Worm (Caenorhabditis elegans) whole organism, young adult: ENCODE results near the gene clec-251.
A peak's percentile ranks its signal among the peaks of the same experiment; 100 is the strongest.

Source experiments
- B0336.3 ChIP-seq: fragments of 200-800 bp; sonication (Bioruptor generic); IDR thresholded peaks from 2 replicates; pipeline ENCODE4 v1.3.6; 2022; ENCODE audit warnings: missing genetic modification characterization, missing compliant biosample characterization
- F37B4.10 ChIP-seq: fragments of 200-800 bp; sonication (Bioruptor generic); IDR thresholded peaks from 2 replicates; pipeline ENCODE4 v1.3.6; 2022; ENCODE audit warnings: missing genetic modification characterization, missing compliant biosample characterization
- F49E8.2 ChIP-seq: sonication (generic microtip); optimal IDR thresholded peaks from 3 replicates; lab custom pipeline; 2017; ENCODE audit warnings: missing genetic modification characterization, mild to moderate bottlenecking, missing compliant biosample characterization, antibody characterized with exemption, moderate library complexity; ENCODE audit not compliant: insufficient read depth
- F57A8.1 ChIP-seq: fragments of 200-800 bp; sonication (Bioruptor generic); optimal IDR thresholded peaks from 2 replicates; lab custom pipeline; 2018; ENCODE audit warnings: mild to moderate bottlenecking, missing genetic modification characterization, moderate library complexity, missing compliant biosample characterization
- F57C9.4 ChIP-seq: sonication (generic microtip); optimal IDR thresholded peaks from 2 replicates; lab custom pipeline; 2017; ENCODE audit warnings: mild to moderate bottlenecking, missing genetic modification characterization, missing compliant biosample characterization
- K11D2.4 ChIP-seq: fragments of 200-800 bp; sonication (Bioruptor generic); IDR thresholded peaks from 2 replicates; pipeline ENCODE4 v1.3.6; 2022; ENCODE audit warnings: missing genetic modification reagents, missing genetic modification characterization, missing compliant biosample characterization
- K12H6.12 ChIP-seq: fragments of 200-800 bp; sonication (Bioruptor generic); optimal IDR thresholded peaks from 2 replicates; lab custom pipeline; 2018; ENCODE audit warnings: mild to moderate bottlenecking, missing genetic modification characterization, missing compliant biosample characterization
- T26A5.8 ChIP-seq: sonication (generic microtip); optimal IDR thresholded peaks from 2 replicates; lab custom pipeline; 2016; ENCODE audit warnings: missing genetic modification characterization, missing compliant biosample characterization
- Y56A3A.18 ChIP-seq: fragments of 200-800 bp; sonication (Bioruptor generic); IDR thresholded peaks from 2 replicates; pipeline ENCODE4 v1.3.6; 2022; ENCODE audit warnings: missing genetic modification reagents, missing genetic modification characterization, missing compliant biosample characterization
- aptf-2 ChIP-seq: fragments of 200-800 bp; sonication (Bioruptor generic); conservative IDR thresholded peaks from 2 replicates; pipeline ENCODE4 v1.3.6; 2022; ENCODE audit warnings: missing genetic modification reagents, missing genetic modification characterization, missing compliant biosample characterization
- aptf-3 ChIP-seq: fragments of 200-800 bp; sonication (Bioruptor generic); IDR thresholded peaks from 2 replicates; pipeline ENCODE4 v1.3.6; 2022; ENCODE audit warnings: missing genetic modification characterization, missing compliant biosample characterization
- attf-3 ChIP-seq: fragments of 200-800 bp; sonication (Bioruptor generic); conservative IDR thresholded peaks from 2 replicates; pipeline ENCODE4 v1.3.6; 2022; ENCODE audit warnings: missing genetic modification reagents, missing genetic modification characterization, missing compliant biosample characterization
- attf-5 ChIP-seq: fragments of 200-800 bp; sonication (Bioruptor generic); optimal IDR thresholded peaks from 2 replicates; lab custom pipeline; 2018; ENCODE audit warnings: mild to moderate bottlenecking, missing genetic modification characterization, missing compliant biosample characterization
- bed-1 ChIP-seq: fragments of 200-800 bp; sonication (Bioruptor generic); IDR thresholded peaks from 2 replicates; pipeline ENCODE4 v1.3.6; 2022; ENCODE audit warnings: missing genetic modification reagents, missing genetic modification characterization, missing compliant biosample characterization
- ceh-58 ChIP-seq: fragments of 200-800 bp; sonication (Bioruptor generic); IDR thresholded peaks from 2 replicates; pipeline ENCODE4 v1.3.6; 2022; ENCODE audit warnings: missing genetic modification characterization, missing compliant biosample characterization
- ceh-79 ChIP-seq: sonication (generic microtip); optimal IDR thresholded peaks from 2 replicates; lab custom pipeline; 2017; ENCODE audit warnings: mild to moderate bottlenecking, missing genetic modification characterization, missing compliant biosample characterization
- die-1 ChIP-seq: sonication (generic microtip); optimal IDR thresholded peaks from 2 replicates; lab custom pipeline; 2016; ENCODE audit warnings: missing genotype, mild to moderate bottlenecking, missing genetic modification characterization, missing compliant biosample characterization
- egl-18 ChIP-seq: fragments of 200-800 bp; sonication (Bioruptor generic); IDR thresholded peaks from 2 replicates; pipeline ENCODE4 v1.3.6; 2022; ENCODE audit warnings: missing genetic modification reagents, missing genetic modification characterization, missing compliant biosample characterization
- ekl-4 ChIP-seq: fragments of 200-800 bp; sonication (Bioruptor generic); IDR thresholded peaks from 2 replicates; pipeline ENCODE4 v1.3.6; 2022; ENCODE audit warnings: missing genetic modification reagents, missing genetic modification characterization, missing compliant biosample characterization
- lag-1 ChIP-seq: fragments of 200-800 bp; sonication (Bioruptor generic); IDR thresholded peaks from 2 replicates; pipeline ENCODE4 v1.3.6; 2022; ENCODE audit warnings: missing genetic modification reagents, missing genetic modification characterization, missing compliant biosample characterization
- let-526 ChIP-seq: fragments of 200-800 bp; sonication (Bioruptor generic); IDR thresholded peaks from 2 replicates; pipeline ENCODE4 v1.3.6; 2022; ENCODE audit warnings: missing genetic modification reagents, missing genetic modification characterization, missing compliant biosample characterization
- mcd-1 ChIP-seq: fragments of 200-800 bp; sonication (Bioruptor generic); IDR thresholded peaks from 2 replicates; pipeline ENCODE4 v1.3.6; 2022; ENCODE audit warnings: missing genetic modification reagents, missing genetic modification characterization, missing compliant biosample characterization
- mes-4 ChIP-seq: sonication (generic microtip); optimal IDR thresholded peaks from 2 replicates; lab custom pipeline; 2016; ENCODE audit warnings: missing genotype, missing genetic modification characterization, missing compliant biosample characterization
- nfya-1 ChIP-seq: sonication (generic microtip); optimal IDR thresholded peaks from 2 replicates; lab custom pipeline; 2017; ENCODE audit warnings: antibody characterized with exemption, missing compliant biosample characterization, missing genetic modification characterization, borderline replicate concordance; ENCODE audit not compliant: insufficient read depth
- nfya-2 ChIP-seq: fragments of 200-800 bp; sonication (Bioruptor generic); IDR thresholded peaks from 2 replicates; pipeline ENCODE4 v1.3.6; 2022; ENCODE audit warnings: missing genetic modification reagents, missing genetic modification characterization, missing compliant biosample characterization
- nfyb-1 ChIP-seq: fragments of 200-800 bp; sonication (Bioruptor generic); IDR thresholded peaks from 2 replicates; pipeline ENCODE4 v1.3.6; 2022; ENCODE audit warnings: missing genetic modification reagents, missing genetic modification characterization, missing compliant biosample characterization
- nhr-120 ChIP-seq: fragments of 200-800 bp; sonication (Bioruptor generic); IDR thresholded peaks from 2 replicates; pipeline ENCODE4 v1.3.6; 2022; ENCODE audit warnings: missing genetic modification characterization, missing compliant biosample characterization
- nhr-80 ChIP-seq: sonication (generic microtip); optimal IDR thresholded peaks from 2 replicates; lab custom pipeline; 2016; ENCODE audit warnings: missing genetic modification characterization, missing compliant biosample characterization
- pbrm-1 ChIP-seq: fragments of 200-800 bp; sonication (Bioruptor generic); IDR thresholded peaks from 2 replicates; pipeline ENCODE4 v1.3.6; 2022; ENCODE audit warnings: missing genetic modification reagents, missing genetic modification characterization, missing compliant biosample characterization
- rcor-1 ChIP-seq: fragments of 200-800 bp; sonication (Bioruptor generic); IDR thresholded peaks from 2 replicates; pipeline ENCODE4 v1.3.6; 2022; ENCODE audit warnings: missing genetic modification reagents, missing genetic modification characterization, missing compliant biosample characterization
- rec-8 ChIP-seq, 2 experiments: sonication (generic microtip); optimal IDR thresholded peaks; 2 replicates each; lab custom pipeline; 2016; ENCODE audit warnings: mild to moderate bottlenecking in 2 of 2, missing genetic modification characterization in 2 of 2, missing genetic modification reagents in 2 of 2, missing genotype in 2 of 2, missing biosample characterization in 1 of 2, missing compliant biosample characterization in 1 of 2, moderate library complexity in 1 of 2
- repo-1 ChIP-seq: sonication (generic microtip); optimal IDR thresholded peaks from 2 replicates; lab custom pipeline; 2017; ENCODE audit warnings: mild to moderate bottlenecking, missing genetic modification characterization, missing compliant biosample characterization
- sdz-38 ChIP-seq: sonication (generic microtip); optimal IDR thresholded peaks from 2 replicates; lab custom pipeline; 2016; ENCODE audit warnings: missing genotype, missing genetic modification characterization, missing compliant biosample characterization
- snpc-1.3 ChIP-seq: sonication (generic microtip); optimal IDR thresholded peaks from 2 replicates; lab custom pipeline; 2017; ENCODE audit warnings: missing genetic modification characterization, mild to moderate bottlenecking, missing compliant biosample characterization, antibody characterized with exemption, moderate library complexity, missing genotype, missing genetic modification reagents; ENCODE audit not compliant: insufficient read depth
- somi-1 ChIP-seq: fragments of 200-800 bp; sonication (Bioruptor generic); optimal IDR thresholded peaks from 2 replicates; lab custom pipeline; 2018; ENCODE audit warnings: mild to moderate bottlenecking, missing genetic modification characterization, missing compliant biosample characterization
- tbx-9 ChIP-seq: sonication (generic microtip); optimal IDR thresholded peaks from 2 replicates; lab custom pipeline; 2016; ENCODE audit warnings: borderline replicate concordance, missing genetic modification characterization, inconsistent platforms, missing compliant biosample characterization
- tlf-1 ChIP-seq: fragments of 200-800 bp; sonication (Bioruptor generic); optimal IDR thresholded peaks from 2 replicates; lab custom pipeline; 2018; ENCODE audit warnings: mild to moderate bottlenecking, missing genetic modification characterization, missing compliant biosample characterization
- xnd-1 ChIP-seq: sonication (generic microtip); optimal IDR thresholded peaks from 2 replicates; lab custom pipeline; 2016; ENCODE audit warnings: missing genotype, missing genetic modification reagents, missing genetic modification characterization, missing compliant biosample characterization
- ztf-22 ChIP-seq: fragments of 200-800 bp; sonication (Bioruptor generic); optimal IDR thresholded peaks from 2 replicates; lab custom pipeline; 2018; ENCODE audit warnings: mild to moderate bottlenecking, missing genetic modification characterization, moderate library complexity, missing compliant biosample characterization

The clec-251 gene

DNA sequence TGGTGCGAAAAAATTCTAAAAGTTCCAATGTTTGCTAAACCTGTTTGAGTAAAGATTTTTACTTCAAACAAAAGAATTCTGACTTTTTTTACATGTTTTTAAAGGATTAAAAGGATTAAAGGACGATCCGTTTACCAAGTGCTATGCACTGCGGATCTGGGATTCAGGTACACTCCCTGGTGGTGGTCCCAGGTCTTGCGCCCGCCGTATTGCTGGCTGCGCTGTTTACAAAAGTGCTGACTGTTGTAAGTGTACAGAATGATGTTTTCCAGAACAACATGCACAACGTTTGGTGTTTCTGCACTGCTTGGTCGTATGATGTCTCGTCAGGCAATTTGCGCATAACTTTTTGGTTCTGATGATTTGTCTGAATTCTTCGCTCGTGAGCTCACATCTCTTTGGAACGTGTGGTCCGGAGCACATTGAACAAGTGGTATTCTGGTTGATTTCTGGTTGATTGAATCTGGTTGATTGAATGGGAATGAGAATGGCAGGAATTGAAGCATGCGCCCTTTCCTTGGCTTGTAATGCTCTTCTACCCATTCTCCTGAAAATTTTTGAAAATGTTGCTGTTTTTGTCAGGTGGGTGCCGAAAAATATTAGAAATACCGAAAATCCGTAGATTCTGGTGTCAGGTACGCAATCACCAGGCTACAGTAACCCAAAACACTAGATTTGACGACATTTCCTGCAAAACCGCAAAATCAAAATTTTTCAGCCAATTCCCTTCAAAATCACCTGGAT, 41.3 kb downstream of the clec-251 start:
- TF ChIP-seq tlf-1 (GFP tag; lab: Kevin White, UChicago) (no peak), pbrm-1 (GFP tag; lab: Robert Waterston, UW) (no peak), tbx-9 (tag; lab: Kevin White, UChicago) (no peak), attf-3 (no peak), ztf-22 (GFP tag; lab: Kevin White, UChicago) (no peak), mcd-1 (GFP tag; lab: Robert Waterston, UW) (0 out of 2 replicates have a peak, but pooled peaks have one; percentile 35), sdz-38 (tag; lab: Kevin White, UChicago) (no peak), snpc-1.3 (tag; lab: Kevin White, UChicago) (no peak), somi-1 (GFP tag; lab: Kevin White, UChicago) (peak; percentile 20), nfyb-1 (GFP tag; lab: Robert Waterston, UW) (no peak), Y56A3A.18 (GFP tag; lab: Robert Waterston, UW) (no peak), let-526 (GFP tag; lab: Robert Waterston, UW) (no peak), aptf-3 (peak; percentile 56; the same call in 1 of the 2 replicates), repo-1 (tag; lab: Kevin White, UChicago) (no peak), nfya-1 (peak; percentile 66), mes-4 (tag; lab: Kevin White, UChicago) (no peak), K11D2.4 (GFP tag; lab: Robert Waterston, UW) (no peak), nfya-2 (GFP tag; lab: Robert Waterston, UW) (no peak), F49E8.2 (tag; lab: Kevin White, UChicago) (no peak), rec-8 (tag; optimal IDR thresholded peaks at IDR 0.05; lab: Kevin White, UChicago) (no peak), ceh-79 (no peak), B0336.3 (GFP tag; lab: Robert Waterston, UW) (no peak), ceh-58 (GFP tag; lab: Robert Waterston, UW) (peak; percentile 88), die-1 (no peak), bed-1 (GFP tag; lab: Robert Waterston, UW) (0 out of 2 replicates have a peak, but pooled peaks have one; percentile 37), K12H6.12 (no peak), nhr-120 (GFP tag; lab: Robert Waterston, UW) (0 out of 2 replicates have a peak, but pooled peaks have one; percentile 65), lag-1 (GFP tag; lab: Robert Waterston, UW) (0 out of 2 replicates have a peak, but pooled peaks have one; percentile 39)

DNA sequence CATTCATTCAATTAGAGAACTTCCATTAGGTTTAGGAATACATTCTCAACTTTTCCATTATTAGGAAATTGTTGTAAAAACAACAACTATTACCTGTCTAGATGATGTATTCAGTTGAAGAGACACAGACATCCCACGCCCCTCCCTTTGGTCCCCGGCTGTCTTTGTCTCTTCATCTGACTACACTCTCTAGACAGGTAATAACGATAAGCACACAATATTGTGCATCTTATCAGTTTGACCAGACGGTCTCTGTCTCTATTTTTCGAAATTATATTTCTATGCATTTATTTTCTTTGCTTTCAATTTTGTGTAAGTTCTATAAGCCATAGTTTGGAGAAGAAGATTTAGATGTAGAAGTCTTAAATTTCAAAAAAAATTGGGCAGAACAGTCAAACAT, 45.5 kb downstream of the clec-251 start, which contains the start of gene Y69H2.9:
TSS of gene Y69H2.9 (plus strand) at position 233 of the 400 bp plus-strand sequence.
- TF ChIP-seq F37B4.10 (GFP tag; lab: Robert Waterston, UW) = no peak
- no peak for TF ChIP-seq attf-5
- TF ChIP-seq nhr-80 (tag; lab: Kevin White, UChicago) = peak; percentile 78
- TF ChIP-seq ekl-4 (GFP tag; lab: Robert Waterston, UW) = no peak
- TF ChIP-seq B0336.3 (GFP tag; lab: Robert Waterston, UW) = no peak
- no peak for TF ChIP-seq snpc-1.3 (tag; lab: Kevin White, UChicago)
- TF ChIP-seq rcor-1 (GFP tag; lab: Robert Waterston, UW) = no peak
- 0 out of 2 replicates have a peak, but pooled peaks have one; percentile 22 for TF ChIP-seq attf-3
- no peak for TF ChIP-seq xnd-1 (tag; lab: Kevin White, UChicago)
- TF ChIP-seq egl-18 (GFP tag; lab: Robert Waterston, UW) = no peak
- no peak for TF ChIP-seq T26A5.8 (tag; lab: Kevin White, UChicago)
- TF ChIP-seq F57A8.1 (GFP tag; lab: Kevin White, UChicago) = no peak
- TF ChIP-seq F57C9.4 = no peak
- no peak for TF ChIP-seq aptf-2 (GFP tag; lab: Robert Waterston, UW)
- TF ChIP-seq, all 124 proteins: peak for 2
